Worm (Caenorhabditis elegans) whole organism, L4/young adult: ENCODE results near the gene abcf-2.
A peak's percentile ranks its signal among the peaks of the same experiment; 100 is the strongest.
"Not testable (repeated sequence)": the region's sequence is repeated elsewhere in the genome, so short reads cannot be mapped to it uniquely, and the experiment has no call there.

Source experiments
- W03F9.2 ChIP-seq: fragments of 150-350 bp; optimal IDR thresholded peaks from 2 replicates; lab custom pipeline; 2014; ENCODE audit warnings: missing biosample characterization, missing genetic modification characterization
- dao-5 ChIP-seq: sonication (generic microtip); optimal IDR thresholded peaks from 2 replicates; lab custom pipeline; 2016; ENCODE audit warnings: missing genotype, missing genetic modification characterization, moderate library complexity, missing compliant biosample characterization
- him-1 ChIP-seq: sonication (generic microtip); optimal IDR thresholded peaks from 2 replicates; lab custom pipeline; 2016; ENCODE audit warnings: missing genotype, missing genetic modification reagents, missing genetic modification characterization, missing compliant biosample characterization

The abcf-2 gene

ce11 chrIII:13462138-13462634 is at the start of gene abcf-2, which contains the start of gene T27E9.2:
Gene abcf-2 (minus strand): TSS chrIII:13462238.
Gene T27E9.2 (minus strand): TSS chrIII:13462584.
- TF ChIP-seq him-1 (no peak), W03F9.2 (tag; lab: Kevin White, UChicago) (no peak), dao-5 (tag; lab: Kevin White, UChicago) (no peak)

ce11 chrIII:13510753-13511152 is 48.7 kb upstream of the abcf-2 start:
- TF ChIP-seq W03F9.2 (tag; lab: Kevin White, UChicago) (no peak), dao-5 (tag; lab: Kevin White, UChicago) (no peak), him-1 (no peak)

ce11 chrIII:13505718-13506117 is 43.7 kb upstream of the abcf-2 start, which contains the start of gene T28A8.3:
Gene T28A8.3 (plus strand): TSS chrIII:13506018.
- TF ChIP-seq W03F9.2 (tag; lab: Kevin White, UChicago): no peak
- no peak for TF ChIP-seq him-1
- TF ChIP-seq dao-5 (tag; lab: Kevin White, UChicago): no peak

ce11 chrIII:13503379-13503778 is 41.3 kb upstream of the abcf-2 start, which contains the start of gene T28A8.4:
Gene T28A8.4 (plus strand): TSS chrIII:13503679.
- TF ChIP-seq dao-5 (tag; lab: Kevin White, UChicago): no peak
- no peak for TF ChIP-seq W03F9.2 (tag; lab: Kevin White, UChicago)
- no peak for TF ChIP-seq him-1

- TF ChIP-seq W03F9.2 (tag; lab: Kevin White, UChicago) (no peak), dao-5 (tag; lab: Kevin White, UChicago) (no peak), him-1 (no peak)
These were observed 40.5 kb upstream of the abcf-2 start, which contains the start of gene T28A8.8 for ce11 chrIII:13502513-13502912. Gene T28A8.8 (plus strand): TSS chrIII:13502813.

ce11 chrIII:13501599-13501998 is 39.6 kb upstream of the abcf-2 start, which contains the start of gene T28A8.5:
Gene T28A8.5 (plus strand): TSS chrIII:13501630.
- no peak for TF ChIP-seq W03F9.2 (tag; lab: Kevin White, UChicago)
- no peak for TF ChIP-seq dao-5 (tag; lab: Kevin White, UChicago)
- TF ChIP-seq him-1: no peak

- TF ChIP-seq W03F9.2 (tag; lab: Kevin White, UChicago); him-1; dao-5 (tag; lab: Kevin White, UChicago): not testable (repeated sequence)
These were observed 36.9 kb upstream of the abcf-2 start, which contains the start of gene T28A8.6 for ce11 chrIII:13498899-13499298. Gene T28A8.6 (plus strand): TSS chrIII:13499199.

ce11 chrIII:13495571-13495970 is 33.5 kb upstream of the abcf-2 start, which contains the start of gene T28A8.2:
Gene T28A8.2 (minus strand): TSS chrIII:13495671.
- TF ChIP-seq W03F9.2 (tag; lab: Kevin White, UChicago): no peak
- TF ChIP-seq him-1: no peak
- TF ChIP-seq dao-5 (tag; lab: Kevin White, UChicago): no peak

- TF ChIP-seq W03F9.2 (tag; lab: Kevin White, UChicago) (no peak), him-1 (no peak), dao-5 (tag; lab: Kevin White, UChicago) (no peak)
These were observed 30.3 kb upstream of the abcf-2 start, which contains the start of gene twk-40 for ce11 chrIII:13492377-13492776. Gene twk-40 (minus strand): TSS chrIII:13492477.

ce11 chrIII:13484024-13484423 is 22.0 kb upstream of the abcf-2 start, which contains the start of gene acc-4:
Gene acc-4 (minus strand): TSS chrIII:13484124.
- TF ChIP-seq him-1 (no peak), W03F9.2 (tag; lab: Kevin White, UChicago) (no peak), dao-5 (tag; lab: Kevin White, UChicago) (no peak)

- TF ChIP-seq him-1 (no peak), W03F9.2 (tag; lab: Kevin White, UChicago) (no peak), dao-5 (tag; lab: Kevin White, UChicago) (no peak)
These were observed 14.6 kb upstream of the abcf-2 start, which contains the start of gene T27E9.6 for ce11 chrIII:13476682-13477081. Gene T27E9.6 (minus strand): TSS chrIII:13476782.

ce11 chrIII:13474482-13474881 is 12.4 kb upstream of the abcf-2 start:
- TF ChIP-seq him-1: no peak
- no peak for TF ChIP-seq dao-5 (tag; lab: Kevin White, UChicago)
- TF ChIP-seq W03F9.2 (tag; lab: Kevin White, UChicago): no peak

- TF ChIP-seq dao-5 (tag; lab: Kevin White, UChicago): no peak
- no peak for TF ChIP-seq him-1
- no peak for TF ChIP-seq W03F9.2 (tag; lab: Kevin White, UChicago)
These were observed 9.5 kb upstream of the abcf-2 start, which contains the start of gene pssy-2 for ce11 chrIII:13471504-13471903. Gene pssy-2 (plus strand): TSS chrIII:13471804.

ce11 chrIII:13465918-13466592 is 4.0 kb upstream of the abcf-2 start, which contains the start of gene cdk-5:
Gene cdk-5 (minus strand): TSS chrIII:13466342.
- TF ChIP-seq W03F9.2 (tag; lab: Kevin White, UChicago) (peak; percentile 87), him-1 (peak; percentile 6), dao-5 (tag; lab: Kevin White, UChicago) (no peak)
